Worm (Caenorhabditis elegans): ENCODE measurements around the gene col-97.

The col-97 gene

DNA sequence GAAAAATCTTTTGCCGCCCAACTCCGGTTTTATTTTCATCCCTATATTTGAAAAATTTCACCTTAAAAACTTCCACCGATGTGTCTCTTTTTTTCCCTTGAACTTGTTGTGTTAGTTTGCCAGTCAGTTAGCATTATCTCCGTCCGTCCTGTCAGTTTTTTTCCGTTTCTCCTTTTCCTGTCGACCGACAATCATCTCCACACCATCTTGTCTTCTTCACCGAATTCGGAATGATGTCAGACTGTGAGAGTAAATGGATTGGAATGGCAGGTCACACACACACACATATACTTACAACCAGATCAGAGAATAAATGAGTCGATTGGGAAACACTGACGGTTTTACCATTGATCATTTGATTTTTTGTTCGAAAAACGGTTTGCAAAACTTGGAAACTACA, 18.4 kb upstream of the col-97 start (continued):
- TF ChIP-seq nhr-28 (tag; optimal IDR thresholded peaks at IDR 0.05) = no peak
- no peak for TF ChIP-seq zag-1 (tag; optimal IDR thresholded peaks at IDR 0.05)
- TF ChIP-seq fkh-8 (tag; optimal IDR thresholded peaks at IDR 0.05) = no peak
- TF ChIP-seq ceh-63 (GFP tag; optimal IDR thresholded peaks at IDR 0.05) = no peak
- TF ChIP-seq ztf-11 (tag; optimal IDR thresholded peaks at IDR 0.05) = no peak
- TF ChIP-seq snu-23 (GFP tag; optimal IDR thresholded peaks at IDR 0.05) = peak; percentile 65
- TF ChIP-seq nhr-47 (tag; optimal IDR thresholded peaks at IDR 0.05) = no peak
- TF ChIP-seq unc-86 (tag; optimal IDR thresholded peaks at IDR 0.05) = no peak
- TF ChIP-seq fkh-10 (GFP tag; optimal IDR thresholded peaks at IDR 0.05) = no peak
- no peak for TF ChIP-seq mab-9 (GFP tag; IDR thresholded peaks at IDR 0.05)
- no peak for TF ChIP-seq alr-1 (tag; optimal IDR thresholded peaks at IDR 0.05; ENCODE audit: borderline replicate concordance)
- no peak for TF ChIP-seq sptf-1 (tag; optimal IDR thresholded peaks at IDR 0.05)
- peak; percentile 31 for TF ChIP-seq vab-15 (tag; optimal IDR thresholded peaks at IDR 0.05)
- no peak for TF ChIP-seq F16B12.6 (tag; optimal IDR thresholded peaks at IDR 0.05)
- TF ChIP-seq ceh-88 (GFP tag; IDR thresholded peaks at IDR 0.05) = no peak
- TF ChIP-seq snpc-4 (tag; optimal IDR thresholded peaks at IDR 0.05) = no peak
- no peak for TF ChIP-seq dsc-1 (tag; optimal IDR thresholded peaks at IDR 0.05)
- no peak for TF ChIP-seq C34B4.2 (tag; optimal IDR thresholded peaks at IDR 0.05)
- TF ChIP-seq nhr-12 (tag; optimal IDR thresholded peaks at IDR 0.05) = no peak
- no peak for TF ChIP-seq nhr-237 (tag; optimal IDR thresholded peaks at IDR 0.05)
- TF ChIP-seq lin-35 (GFP tag; optimal IDR thresholded peaks at IDR 0.05) = peak in 1 of 2 experiments; percentile 24
- TF ChIP-seq pag-3 (tag; optimal IDR thresholded peaks at IDR 0.05; ENCODE audit: borderline replicate concordance, insufficient read depth) = peak; percentile 34
- no peak for TF ChIP-seq egl-27 (tag; optimal IDR thresholded peaks at IDR 0.05)
- no peak for TF ChIP-seq tbx-2 (tag; optimal IDR thresholded peaks at IDR 0.05)
- TF ChIP-seq nhr-77 (tag; optimal IDR thresholded peaks at IDR 0.05) = no peak
- TF ChIP-seq sox-4 (tag; optimal IDR thresholded peaks at IDR 0.05) = no peak
- TF ChIP-seq skn-1 (tag; optimal IDR thresholded peaks at IDR 0.05) = no peak
- TF ChIP-seq lin-13 (GFP tag; optimal IDR thresholded peaks at IDR 0.05) = no peak
- no peak for TF ChIP-seq egl-13 (tag; optimal IDR thresholded peaks at IDR 0.05)
- no peak for TF ChIP-seq swsn-7 (tag; optimal IDR thresholded peaks at IDR 0.05)

DNA sequence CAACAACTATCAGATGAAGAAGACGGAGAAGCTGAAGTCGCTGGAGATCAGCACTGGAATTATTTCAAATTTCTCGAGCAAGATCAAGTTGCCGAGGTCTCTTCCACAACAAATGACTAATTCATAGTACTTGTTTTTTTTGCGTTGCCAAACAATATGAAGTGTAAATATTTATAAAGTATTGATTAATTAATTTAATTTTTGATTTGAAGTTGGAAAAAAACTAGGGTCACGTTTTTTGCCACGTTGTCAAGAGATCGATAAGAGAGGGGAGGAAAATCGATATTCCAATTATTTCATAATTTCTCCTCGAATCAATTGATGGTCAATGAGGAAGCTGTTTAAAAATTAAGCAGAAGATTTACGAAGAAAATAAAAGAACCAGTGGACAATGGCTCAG, 11.7 kb upstream of the col-97 start, which contains the start of gene snf-7:
TSS of gene snf-7 (plus strand) at position 301 of the 400 bp plus-strand sequence.
- TF ChIP-seq lin-35 (GFP tag; optimal IDR thresholded peaks at IDR 0.05) = no peak
- TF ChIP-seq aha-1 (tag; optimal IDR thresholded peaks at IDR 0.05) = no peak
- no peak for TF ChIP-seq mab-9 (GFP tag; IDR thresholded peaks at IDR 0.05)
- TF ChIP-seq ceh-90 (tag; optimal IDR thresholded peaks at IDR 0.05) = no peak
- TF ChIP-seq zip-4 (GFP tag; optimal IDR thresholded peaks at IDR 0.05) = no peak
- TF ChIP-seq fkh-10 (GFP tag; optimal IDR thresholded peaks at IDR 0.05) = no peak
- TF ChIP-seq elt-3 (tag; optimal IDR thresholded peaks at IDR 0.05) = no peak
- TF ChIP-seq pqm-1 (tag; optimal IDR thresholded peaks at IDR 0.05) = no peak
- no peak for TF ChIP-seq jun-1 (tag; optimal IDR thresholded peaks at IDR 0.05)
- TF ChIP-seq snu-23 (GFP tag; optimal IDR thresholded peaks at IDR 0.05) = no peak

DNA sequence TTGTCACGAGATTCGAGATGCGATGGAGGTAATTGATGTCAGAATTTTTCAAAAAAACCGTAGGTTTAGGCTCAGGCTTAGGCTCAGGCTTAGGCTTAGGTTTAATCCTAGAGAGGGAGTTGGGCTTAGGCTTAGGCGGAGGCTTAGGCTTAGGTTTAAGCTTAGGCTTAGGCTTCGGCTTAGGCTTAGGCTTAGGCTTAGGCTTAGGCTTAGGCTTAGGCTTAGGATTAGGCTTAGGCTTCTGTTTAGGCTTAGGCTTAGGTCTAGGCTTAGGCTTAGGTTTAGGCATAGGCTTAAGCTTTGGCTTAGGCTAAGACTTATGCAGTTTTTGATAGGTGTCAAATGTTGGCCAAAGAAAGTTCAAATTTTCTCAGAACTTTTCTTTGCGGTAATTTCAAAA, 10.8 kb upstream of the col-97 start:
- TF ChIP-seq nhr-71 (tag; optimal IDR thresholded peaks at IDR 0.05) (no peak), dsc-1 (tag; optimal IDR thresholded peaks at IDR 0.05) (no peak), sox-4 (tag; optimal IDR thresholded peaks at IDR 0.05) (no peak), C04F5.9 (tag; optimal IDR thresholded peaks at IDR 0.05) (no peak), dpl-1 (GFP tag; optimal IDR thresholded peaks at IDR 0.05) (no peak), nhr-12 (tag; optimal IDR thresholded peaks at IDR 0.05) (no peak), efl-1 (optimal IDR thresholded peaks at IDR 0.05) (no peak), efl-1 (GFP tag; optimal IDR thresholded peaks at IDR 0.05 in 1 of 2) (no peak), mab-9 (GFP tag; IDR thresholded peaks at IDR 0.05) (no peak), ces-1 (GFP tag; optimal IDR thresholded peaks at IDR 0.05) (no peak), nhr-85 (tag) (no peak), irx-1 (tag; optimal IDR thresholded peaks at IDR 0.05) (no peak), Y116A8C.19 (tag; optimal IDR thresholded peaks at IDR 0.05; ENCODE audit: borderline replicate concordance) (no peak), tbx-2 (tag; optimal IDR thresholded peaks at IDR 0.05) (no peak), aha-1 (tag; optimal IDR thresholded peaks at IDR 0.05) (no peak), ets-5 (GFP tag; IDR thresholded peaks at IDR 0.05) (no peak), ztf-4 (tag; optimal IDR thresholded peaks at IDR 0.05) (no peak), nhr-84 (tag; optimal IDR thresholded peaks at IDR 0.05) (no peak)

Data from whole organism, L1 larva.